Worm (Caenorhabditis elegans): ENCODE data around the gene F29A7.6.

DNA sequence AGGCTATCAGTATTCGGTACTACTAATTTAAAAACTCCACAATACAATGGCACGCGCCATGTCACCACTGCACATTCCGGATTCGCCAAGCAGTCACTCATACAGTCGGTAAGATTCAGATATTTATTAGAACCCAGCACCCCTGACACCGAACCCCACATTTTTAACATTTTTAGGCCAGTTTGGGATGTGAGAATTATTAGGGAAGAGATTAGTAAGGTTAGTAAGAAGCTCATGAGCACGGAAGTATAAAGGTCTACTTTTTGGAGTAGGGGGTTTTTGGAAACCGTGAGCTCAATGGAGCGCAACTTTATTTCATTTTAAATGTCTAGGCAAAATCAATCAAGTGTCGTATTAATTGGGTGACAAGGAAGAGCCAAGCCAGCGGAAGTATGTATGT lies 5.5 kb upstream of the F29A7.6 start, which contains the start of gene F29A7.8:
- TF ChIP-seq cebp-2 (GFP tag; IDR thresholded peaks at IDR 0.05) = no peak
- no peak for TF ChIP-seq pha-4 (tag; optimal IDR thresholded peaks at IDR 0.05)
- no peak for TF ChIP-seq dpff-1 (tag; optimal IDR thresholded peaks at IDR 0.05)
- TF ChIP-seq ceh-58 (GFP tag; IDR thresholded peaks at IDR 0.05) = no peak
- no peak for TF ChIP-seq ama-1 (optimal IDR thresholded peaks at IDR 0.05)
- TF ChIP-seq ama-1 (GFP tag; optimal IDR thresholded peaks at IDR 0.05) = no peak
